Fruit fly (Drosophila melanogaster) S2 (cell line): ENCODE measurements around the gene Ssdp.

Experiments used
- CG8478 ChIP-seq: fragments of >200 bp; optimal IDR thresholded peaks from 2 replicates; lab custom pipeline; 2018
- CTCF ChIP-seq, 2 experiments: fragments of >200 bp; optimal IDR thresholded peaks; 2 replicates each; lab custom pipeline; 2018

DNA sequence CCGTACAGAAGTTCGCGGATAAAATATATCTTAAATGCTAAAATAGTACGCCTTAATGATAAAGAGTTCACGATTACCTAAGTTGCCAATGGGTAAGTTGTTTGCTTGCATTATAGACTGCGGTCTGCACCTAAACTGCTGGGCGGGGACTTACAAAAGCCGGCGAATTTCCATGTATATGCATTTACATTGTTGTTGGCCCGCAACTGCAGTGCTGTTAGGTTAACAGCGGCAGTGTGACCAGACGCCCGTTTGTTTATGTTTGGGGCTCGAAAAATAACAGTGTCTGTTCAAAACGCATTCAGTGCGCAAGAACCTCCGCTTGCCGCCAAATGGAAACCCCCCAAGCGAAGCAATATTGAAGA lies 472 bp upstream of the Ssdp start:
- TF ChIP-seq CTCF (optimal IDR thresholded peaks at IDR 0.05; lab: Kevin White, UChicago) (no peak), CG8478 (lab: Kevin White, UChicago) (no peak)
